Worm (Caenorhabditis elegans) whole organism, L4/young adult: ENCODE results near the gene secs-1.

Source experiments
- W03F9.2 ChIP-seq: fragments of 150-350 bp; optimal IDR thresholded peaks from 2 replicates; lab custom pipeline; 2014; ENCODE audit warnings: missing biosample characterization, missing genetic modification characterization
- dao-5 ChIP-seq: sonication (generic microtip); optimal IDR thresholded peaks from 2 replicates; lab custom pipeline; 2016; ENCODE audit warnings: missing genotype, missing genetic modification characterization, moderate library complexity, missing compliant biosample characterization
- him-1 ChIP-seq: sonication (generic microtip); optimal IDR thresholded peaks from 2 replicates; lab custom pipeline; 2016; ENCODE audit warnings: missing genotype, missing genetic modification reagents, missing genetic modification characterization, missing compliant biosample characterization

The secs-1 gene

DNA sequence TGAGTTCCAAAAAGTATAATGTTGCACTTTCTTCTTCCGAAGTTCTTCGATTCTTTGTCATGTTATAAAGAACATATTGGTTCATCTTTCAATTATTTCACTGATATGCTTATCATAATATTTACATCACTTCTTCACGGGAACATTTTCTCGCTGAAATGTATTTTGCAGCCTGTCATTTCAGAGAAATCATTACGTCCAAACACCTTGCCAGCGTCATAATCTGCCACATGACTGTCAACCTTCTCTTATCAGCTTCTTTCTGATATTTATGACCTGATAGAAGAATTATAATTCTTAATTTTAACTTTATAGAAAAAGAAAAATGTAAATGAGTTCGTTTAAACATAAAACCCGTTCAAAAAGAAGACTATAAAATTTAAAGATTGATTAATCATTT is 2.2 kb downstream of the secs-1 start:
- TF ChIP-seq dao-5 (tag; lab: Kevin White, UChicago) (no peak), W03F9.2 (tag; lab: Kevin White, UChicago) (peak; percentile 1)

DNA sequence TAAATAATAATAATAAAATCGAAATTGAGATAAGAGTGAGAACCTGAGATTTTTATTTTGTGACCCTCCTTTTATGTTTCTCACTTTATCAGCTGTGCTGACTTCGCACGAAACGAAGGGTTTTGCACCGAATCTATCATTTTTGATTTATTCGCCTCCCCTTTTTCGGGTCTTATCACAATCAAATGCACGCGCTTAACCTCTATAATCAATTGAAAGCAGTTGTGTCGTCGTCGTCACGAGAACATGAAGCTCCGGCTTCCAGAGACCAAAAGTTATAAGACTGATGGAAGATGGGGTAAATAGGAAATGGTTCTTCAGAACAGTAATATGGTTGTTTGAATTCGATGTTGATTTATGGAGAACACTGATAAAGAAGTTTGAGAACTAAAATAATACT is 3.1 kb downstream of the secs-1 start, which contains the start of gene D1054.18:
Gene D1054.18 (minus strand): TSS at position 45 of the 400 bp plus-strand sequence.
- TF ChIP-seq W03F9.2 (tag; lab: Kevin White, UChicago) (no peak), him-1 (tag; lab: Kevin White, UChicago) (no peak), dao-5 (tag; lab: Kevin White, UChicago) (no peak)

DNA sequence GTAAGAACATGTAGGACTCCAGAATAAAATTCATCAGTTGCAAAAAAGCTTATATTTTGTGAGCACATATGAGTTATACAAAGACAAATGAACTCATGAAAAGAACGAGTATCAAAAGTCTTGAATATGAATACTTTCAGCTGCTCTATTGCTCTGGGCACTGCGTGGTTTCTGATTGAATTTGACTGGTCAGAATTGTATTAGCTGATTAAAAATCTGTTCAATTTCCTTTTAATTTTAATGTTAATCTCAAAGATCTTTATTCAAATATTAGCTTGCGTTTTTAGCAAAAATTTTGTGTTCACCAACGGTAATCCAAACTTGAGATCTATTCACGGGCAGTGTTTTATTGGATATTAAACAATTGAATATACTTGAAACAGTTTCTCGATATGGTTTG is 6.2 kb downstream of the secs-1 start, which contains the start of gene srh-184:
Gene srh-184 (minus strand): TSS at position 101 of the 400 bp plus-strand sequence.
- TF ChIP-seq him-1 (tag; lab: Kevin White, UChicago) (no peak), dao-5 (tag; lab: Kevin White, UChicago) (no peak), W03F9.2 (tag; lab: Kevin White, UChicago) (no peak)

DNA sequence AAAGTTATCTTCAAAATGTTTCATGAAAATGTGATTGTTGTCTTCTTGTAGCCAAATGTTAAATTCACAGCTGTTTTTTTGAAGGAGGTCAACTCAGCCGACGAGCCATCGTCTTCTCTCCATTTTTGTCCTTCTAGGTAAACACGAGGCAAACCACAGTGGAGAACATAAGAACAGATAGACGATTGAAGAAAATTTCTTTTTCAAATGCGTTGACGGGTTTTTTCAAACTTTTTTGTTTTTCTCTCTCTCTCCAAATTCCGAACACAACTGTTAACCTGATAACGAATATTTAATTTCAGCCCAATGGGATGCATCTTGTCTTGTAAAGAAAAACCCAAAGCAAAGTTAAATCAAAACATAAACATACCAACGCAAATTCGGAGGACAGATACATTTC is 8.8 kb downstream of the secs-1 start, which contains the start of gene D1054.19:
Gene D1054.19 (plus strand): TSS at position 301 of the 400 bp plus-strand sequence.
- TF ChIP-seq W03F9.2 (tag; lab: Kevin White, UChicago) (no peak), him-1 (tag; lab: Kevin White, UChicago) (no peak), dao-5 (tag; lab: Kevin White, UChicago) (no peak)

DNA sequence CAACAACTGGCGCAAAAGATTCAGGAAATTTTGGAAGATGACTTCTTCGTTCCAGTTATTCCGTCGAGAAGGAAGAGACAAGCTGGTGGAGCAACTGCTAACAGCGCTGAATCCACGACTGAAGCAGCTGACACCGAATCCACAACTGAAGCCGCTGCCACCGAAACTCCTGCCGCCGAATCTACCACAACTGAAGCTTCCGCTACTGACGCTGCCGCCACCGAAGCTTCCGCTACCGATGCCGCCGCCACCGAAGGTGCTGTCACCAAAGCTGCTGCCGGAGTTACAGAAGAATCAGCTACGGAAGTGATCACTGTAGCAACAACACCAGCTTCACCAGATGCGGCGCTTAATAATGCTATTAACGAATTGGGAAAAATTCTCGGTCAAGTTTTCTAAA is 9.8 kb downstream of the secs-1 start:
- TF ChIP-seq W03F9.2 (tag; lab: Kevin White, UChicago) (no peak), him-1 (tag; lab: Kevin White, UChicago) (no peak), dao-5 (tag; lab: Kevin White, UChicago) (no peak)

DNA sequence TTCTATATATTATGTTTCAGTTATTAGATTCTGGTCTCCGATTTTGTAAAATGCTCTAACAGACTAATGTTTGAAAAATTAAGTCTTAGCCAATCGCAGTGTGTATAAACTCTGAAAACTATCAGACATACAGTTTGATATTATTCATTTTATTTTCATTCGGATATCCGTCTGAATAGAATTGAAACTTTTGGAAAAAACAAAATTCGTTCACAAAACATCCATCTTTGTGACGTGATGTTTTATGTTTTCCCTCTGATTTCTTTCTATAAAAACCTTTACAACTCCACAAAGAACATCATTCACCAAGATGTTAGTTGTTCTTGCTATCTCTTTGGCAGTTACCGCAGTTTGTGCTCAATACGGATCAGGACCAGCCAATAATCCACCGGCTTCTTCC is 10.8 kb downstream of the secs-1 start, which contains the start of gene ule-3:
Gene ule-3 (plus strand): TSS at position 301 of the 400 bp plus-strand sequence.
- TF ChIP-seq him-1 (tag; lab: Kevin White, UChicago) (no peak), W03F9.2 (tag; lab: Kevin White, UChicago) (no peak), dao-5 (tag; lab: Kevin White, UChicago) (no peak)

DNA sequence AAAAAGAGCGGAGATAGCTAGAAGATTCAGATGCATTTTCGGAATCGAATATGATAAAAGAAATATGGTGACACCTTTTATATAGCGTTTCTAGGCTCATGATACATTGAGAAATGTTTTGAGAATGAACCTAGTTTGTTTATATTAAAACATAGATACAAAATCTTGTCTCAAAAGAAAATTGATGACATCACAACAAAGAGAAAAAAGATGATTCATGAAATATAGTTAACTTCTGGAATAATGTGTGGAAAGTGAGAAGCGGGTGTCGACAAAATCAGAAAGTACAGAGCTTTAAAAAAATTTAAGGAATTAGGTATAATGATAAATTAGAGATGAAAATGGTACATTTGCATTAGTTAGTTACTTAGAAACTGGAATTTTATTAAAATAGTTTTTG is 11.5 kb downstream of the secs-1 start, which contains the start of gene D1054.10:
Gene D1054.10 (minus strand): TSS at position 101 of the 400 bp plus-strand sequence.
- TF ChIP-seq him-1 (tag; lab: Kevin White, UChicago) (no peak), W03F9.2 (tag; lab: Kevin White, UChicago) (no peak), dao-5 (tag; lab: Kevin White, UChicago) (no peak)

DNA sequence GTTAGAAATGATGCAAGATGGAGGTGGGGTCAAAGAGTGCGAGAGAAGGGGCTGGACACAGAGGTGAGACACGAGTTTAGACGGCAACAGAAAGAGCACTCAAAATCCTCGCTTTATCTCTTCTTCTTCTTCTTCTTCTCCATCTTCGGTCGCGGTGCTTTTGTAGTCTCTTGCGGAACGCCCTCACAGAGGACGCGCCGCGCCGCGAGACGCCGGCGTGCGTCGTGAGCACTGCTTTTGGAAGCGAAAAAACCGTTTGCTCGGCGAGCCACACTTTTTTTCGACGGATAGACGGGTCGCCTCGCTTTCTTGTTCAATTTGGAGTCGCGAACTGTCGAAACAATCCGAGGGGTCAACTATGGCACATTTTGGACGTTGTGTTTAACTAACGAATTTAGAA is 13.4 kb downstream of the secs-1 start, which contains the start of gene D1054.9:
Gene D1054.9 (minus strand): TSS at position 137 of the 400 bp plus-strand sequence.
- TF ChIP-seq dao-5 (tag; lab: Kevin White, UChicago), result no peak

DNA sequence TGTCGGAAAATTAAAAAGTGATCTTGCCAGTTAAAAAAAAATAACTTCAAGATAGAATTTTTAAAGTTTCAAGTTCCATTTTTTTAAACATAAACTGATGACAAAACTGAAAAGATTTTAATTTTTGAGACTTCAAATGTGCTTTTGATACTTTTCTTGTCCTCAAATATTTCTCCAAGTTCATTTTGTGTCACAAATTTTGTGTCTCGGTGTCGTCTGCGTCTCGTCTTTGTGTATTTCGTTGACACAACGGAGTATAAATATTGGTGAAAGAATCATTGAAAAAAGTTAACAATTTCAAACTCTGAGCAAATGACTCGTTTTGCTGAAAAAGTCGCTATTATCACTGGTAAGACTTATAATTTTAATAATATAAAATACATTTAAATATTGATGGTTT is 20.3 kb downstream of the secs-1 start, which contains the start of gene D1054.8:
Gene D1054.8 (plus strand): TSS at position 301 of the 400 bp plus-strand sequence.
- TF ChIP-seq W03F9.2 (tag; lab: Kevin White, UChicago), result no peak

DNA sequence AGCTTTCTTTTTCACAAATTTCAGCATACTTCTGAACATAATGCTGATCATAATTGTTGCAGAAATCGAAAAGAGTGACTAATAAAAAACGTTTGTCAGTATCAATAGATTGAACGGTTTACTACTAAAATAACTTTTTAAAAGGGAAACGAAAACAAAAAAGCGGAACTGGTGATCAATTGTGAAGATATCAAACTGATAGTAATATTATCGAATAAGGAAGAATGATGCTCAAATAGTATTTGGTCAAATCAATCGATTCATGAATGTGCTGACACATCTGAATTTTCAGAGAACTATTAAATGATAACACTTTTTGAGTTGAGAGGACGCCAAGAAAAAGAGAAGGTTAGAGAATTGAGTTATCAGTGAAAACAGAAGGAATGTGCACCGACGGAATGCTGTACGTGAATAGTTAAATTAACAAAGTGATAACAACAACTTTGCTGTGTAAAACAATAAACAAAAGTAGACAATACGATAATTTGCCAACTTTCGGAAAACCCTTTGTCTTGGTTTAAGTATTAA is 27.7 kb downstream of the secs-1 start, which contains the start of gene D1054.5:
Gene D1054.5 (minus strand): TSS at position 51 of the 528 bp plus-strand sequence.
- no peak for TF ChIP-seq dao-5 (tag; lab: Kevin White, UChicago)
- no peak for TF ChIP-seq W03F9.2 (tag; lab: Kevin White, UChicago)
- no peak for TF ChIP-seq him-1 (tag; lab: Kevin White, UChicago)

DNA sequence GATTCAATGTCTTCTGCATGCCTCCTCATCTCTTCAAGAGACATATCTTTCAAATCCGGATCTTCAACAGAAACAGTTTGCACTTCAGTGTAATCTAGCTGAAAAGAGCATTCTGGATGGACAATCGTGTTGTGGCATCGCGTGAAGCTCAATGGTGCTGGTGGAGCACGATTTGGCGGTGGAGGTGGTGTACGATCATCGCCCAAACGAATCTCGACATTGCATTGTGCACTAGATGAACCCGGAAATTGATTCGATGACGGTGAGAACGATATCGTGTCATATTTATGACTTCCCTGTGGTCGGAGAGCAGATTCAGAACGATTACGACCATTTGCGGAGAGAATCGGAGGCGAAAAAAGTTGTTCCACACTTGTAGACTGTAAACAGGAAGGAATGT is 31.1 kb downstream of the secs-1 start:
- no peak for TF ChIP-seq W03F9.2 (tag; lab: Kevin White, UChicago)
- no peak for TF ChIP-seq him-1 (tag; lab: Kevin White, UChicago)
- TF ChIP-seq dao-5 (tag; lab: Kevin White, UChicago), result no peak

DNA sequence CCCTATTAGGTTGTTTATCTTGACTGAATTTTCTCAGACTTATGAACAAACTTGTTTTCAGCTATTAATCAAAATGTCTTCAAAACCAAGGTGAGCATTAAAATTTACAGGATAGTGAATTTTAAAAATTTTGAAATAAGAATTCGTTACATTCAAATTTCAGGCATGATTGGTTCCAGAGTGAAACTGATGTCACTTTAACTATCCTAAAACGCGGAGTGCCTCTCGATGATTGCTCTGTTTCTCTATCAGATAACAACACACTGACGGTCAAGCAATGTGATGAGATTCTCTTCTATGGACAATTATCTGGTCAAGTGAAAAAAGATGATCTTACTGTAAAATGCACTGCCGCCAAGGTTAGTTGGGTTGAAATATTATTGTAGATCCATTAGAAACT is 32.9 kb downstream of the secs-1 start, which contains the start of gene D1054.3:
Gene D1054.3 (plus strand): TSS at position 62 of the 400 bp plus-strand sequence.
- TF ChIP-seq W03F9.2 (tag; lab: Kevin White, UChicago) (no peak), him-1 (tag; lab: Kevin White, UChicago) (no peak)

DNA sequence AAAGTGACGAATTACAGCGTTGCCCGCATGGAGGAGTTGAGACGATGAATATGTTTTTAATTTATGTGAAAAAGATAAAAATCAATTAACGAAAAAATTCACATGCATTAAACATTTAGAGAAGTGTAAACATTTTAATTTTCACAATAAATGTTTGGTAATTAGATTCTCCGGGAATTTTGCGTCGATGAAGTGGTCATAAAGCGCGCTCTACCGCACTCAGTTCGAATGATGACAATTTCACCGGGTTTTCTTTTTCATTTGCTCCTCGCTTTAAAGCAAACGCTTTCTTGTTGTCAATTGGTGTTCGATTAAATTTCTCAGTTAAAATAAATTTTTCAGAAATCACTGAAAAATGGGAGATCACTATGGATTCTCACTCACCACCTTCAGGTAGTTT is 34.2 kb downstream of the secs-1 start, which contains the start of the genes D1054.1 and pas-2:
Gene D1054.1 (minus strand): TSS at position 192 of the 400 bp plus-strand sequence.
Gene pas-2 (plus strand): TSS at position 343 of the 400 bp plus-strand sequence.
- TF ChIP-seq W03F9.2 (tag; lab: Kevin White, UChicago) (peak; percentile 48), him-1 (tag; lab: Kevin White, UChicago) (no peak)

DNA sequence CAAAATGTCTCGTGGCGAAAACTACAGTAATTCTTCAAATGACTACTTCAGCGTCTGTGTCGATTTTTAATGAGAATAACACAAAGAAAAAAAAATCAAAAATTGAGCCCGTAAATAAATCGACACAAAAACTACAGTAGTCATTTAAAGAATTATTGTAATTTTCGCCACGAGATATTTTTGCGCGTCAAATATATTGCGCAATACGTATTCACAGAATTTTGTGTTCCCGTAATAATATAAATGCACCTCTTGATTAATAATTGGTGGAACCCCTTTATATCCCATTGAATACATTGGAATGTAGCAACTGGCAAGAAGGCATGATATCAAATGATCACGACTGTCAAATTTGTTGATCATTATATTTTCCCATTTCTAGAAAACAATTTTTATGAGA is 35.4 kb downstream of the secs-1 start:
- no peak for TF ChIP-seq dao-5 (tag; lab: Kevin White, UChicago)
- TF ChIP-seq him-1 (tag; lab: Kevin White, UChicago), result no peak
- no peak for TF ChIP-seq W03F9.2 (tag; lab: Kevin White, UChicago)
